Worm (Caenorhabditis elegans) whole organism, L4 larva: Measurements from ENCODE around the gene nex-2.
A peak's percentile ranks its signal among the peaks of the same experiment; 100 is the strongest.

Source experiments
- T26A8.4 ChIP-seq: fragments of 200-800 bp; sonication (Bioruptor generic); IDR thresholded peaks from 2 replicates; pipeline ENCODE4 v1.3.6; 2022; ENCODE audit warnings: missing genetic modification characterization, missing compliant biosample characterization
- aha-1 ChIP-seq: fragments of 150-350 bp; peaks from one replicate; lab custom pipeline; 2014; ENCODE audit warnings: missing biosample characterization, missing genetic modification characterization
- aly-2 ChIP-seq: sonication (generic microtip); optimal IDR thresholded peaks from 2 replicates; lab custom pipeline; 2018; ENCODE audit warnings: missing biosample characterization, missing genetic modification characterization
- ama-1 ChIP-seq: fragments of 150-350 bp; optimal IDR thresholded peaks from 2 replicates; lab custom pipeline; 2014; ENCODE audit warnings: inconsistent platforms, mixed read lengths
- ceh-20 ChIP-seq: fragments of 200-800 bp; sonication (Bioruptor generic); IDR thresholded peaks from 2 replicates; pipeline ENCODE4 v1.3.6; 2022; ENCODE audit warnings: missing genetic modification reagents, missing genetic modification characterization, missing compliant biosample characterization
- ceh-44 ChIP-seq: fragments of 200-800 bp; sonication (Bioruptor generic); IDR thresholded peaks from 2 replicates; pipeline ENCODE4 v1.3.6; 2022; ENCODE audit warnings: missing genetic modification reagents, missing genetic modification characterization, missing compliant biosample characterization
- ces-1 ChIP-seq: fragments of 150-350 bp; sonication (generic microtip); optimal IDR thresholded peaks from 4 replicates; lab custom pipeline; 2014; ENCODE audit warnings: missing biosample characterization, missing genetic modification reagents, missing genetic modification characterization
- cey-2 ChIP-seq: sonication (generic microtip); optimal IDR thresholded peaks from 3 replicates; lab custom pipeline; 2017; ENCODE audit warnings: missing genetic modification characterization, mild to moderate bottlenecking, missing compliant biosample characterization, antibody characterized with exemption, borderline replicate concordance; ENCODE audit not compliant: insufficient read depth
- daf-19 ChIP-seq: fragments of 200-800 bp; sonication (Bioruptor generic); conservative IDR thresholded peaks from 2 replicates; pipeline ENCODE4 v1.3.6; 2022; ENCODE audit warnings: missing genetic modification characterization, missing compliant biosample characterization
- dmd-6 ChIP-seq: fragments of 200-800 bp; sonication (Bioruptor generic); IDR thresholded peaks from 2 replicates; pipeline ENCODE4 v1.3.6; 2022; ENCODE audit warnings: missing genetic modification reagents, missing genetic modification characterization, missing compliant biosample characterization
- gei-8 ChIP-seq: fragments of 200-800 bp; sonication (Bioruptor generic); optimal IDR thresholded peaks from 2 replicates; lab custom pipeline; 2018; ENCODE audit warnings: mild to moderate bottlenecking, missing genetic modification characterization, missing compliant biosample characterization
- hlh-11 ChIP-seq: fragments of 200-800 bp; sonication (Bioruptor generic); optimal IDR thresholded peaks from 2 replicates; lab custom pipeline; 2018; ENCODE audit warnings: mild to moderate bottlenecking, missing genetic modification characterization, missing compliant biosample characterization
- hlh-30 ChIP-seq: sonication (generic microtip); optimal IDR thresholded peaks from 2 replicates; lab custom pipeline; 2017; ENCODE audit warnings: antibody characterized with exemption, mild to moderate bottlenecking, missing genetic modification characterization, missing compliant biosample characterization; ENCODE audit not compliant: insufficient read depth
- hmg-1.1 ChIP-seq: fragments of 200-800 bp; sonication (Bioruptor generic); IDR thresholded peaks from 2 replicates; pipeline ENCODE4 v1.3.6; 2022; ENCODE audit warnings: missing genetic modification reagents, missing genetic modification characterization, missing compliant biosample characterization
- jun-1 ChIP-seq: fragments of 150-350 bp; optimal IDR thresholded peaks from 2 replicates; lab custom pipeline; 2014; ENCODE audit warnings: missing biosample characterization, missing genetic modification reagents, missing genetic modification characterization
- lim-7 ChIP-seq: fragments of 200-800 bp; sonication (Bioruptor generic); IDR thresholded peaks from 2 replicates; pipeline ENCODE4 v1.3.6; 2022; ENCODE audit warnings: missing genetic modification characterization, missing compliant biosample characterization
- lin-1 ChIP-seq: fragments of 200-800 bp; sonication (Bioruptor generic); IDR thresholded peaks from 2 replicates; pipeline ENCODE4 v1.3.6; 2022; ENCODE audit warnings: missing genetic modification reagents, missing genetic modification characterization, missing compliant biosample characterization
- lin-13 ChIP-seq: fragments of 150-350 bp; optimal IDR thresholded peaks from 2 replicates; lab custom pipeline; 2014; ENCODE audit warnings: missing biosample characterization, missing genetic modification reagents, missing genetic modification characterization
- lsy-2 ChIP-seq, 2 experiments: fragments of 150-350 bp in 1 of 2; sonication (generic microtip) in 1 of 2; optimal IDR thresholded peaks; 2 replicates each; lab custom pipeline; 2014 to 2017; ENCODE audit warnings: missing biosample characterization in 2 of 2, missing genetic modification characterization in 2 of 2
- madf-9 ChIP-seq: fragments of 200-800 bp; sonication (Bioruptor generic); conservative IDR thresholded peaks from 2 replicates; pipeline ENCODE4 v1.3.6; 2022; ENCODE audit warnings: missing genetic modification reagents, missing genetic modification characterization, missing compliant biosample characterization
- mdl-1 ChIP-seq, 2 experiments: fragments of 150-350 bp in 1 of 2; sonication (generic microtip) in 1 of 2; optimal IDR thresholded peaks; 2 replicates each; lab custom pipeline; 2014 to 2017; ENCODE audit warnings: missing biosample characterization in 2 of 2, missing genetic modification characterization in 2 of 2
- mxl-2 ChIP-seq: fragments of 200-800 bp; sonication (Bioruptor generic); conservative IDR thresholded peaks from 2 replicates; pipeline ENCODE4 v1.3.6; 2022; ENCODE audit warnings: missing genetic modification reagents, missing genetic modification characterization, missing compliant biosample characterization
- mxl-3 ChIP-seq: fragments of 200-800 bp; sonication (Bioruptor generic); optimal IDR thresholded peaks from 2 replicates; lab custom pipeline; 2018; ENCODE audit warnings: mild to moderate bottlenecking, missing genetic modification characterization, missing compliant biosample characterization
- nhr-28 ChIP-seq: fragments of 150-350 bp; optimal IDR thresholded peaks from 2 replicates; lab custom pipeline; 2014; ENCODE audit warnings: missing biosample characterization, missing genetic modification characterization
- nhr-77 ChIP-seq: fragments of 150-350 bp; optimal IDR thresholded peaks from 2 replicates; lab custom pipeline; 2014; ENCODE audit warnings: missing biosample characterization, missing genetic modification characterization
- pha-4 ChIP-seq, 2 experiments: fragments of 150-350 bp in 1 of 2; fragments of 200-800 bp in 1 of 2; sonication (Bioruptor generic) in 1 of 2; IDR thresholded peaks in 1 of 2; optimal IDR thresholded peaks in 1 of 2; 2 replicates each; pipeline versions ENCODE4 v1.3.6 to Lab custom; 2014 to 2022; ENCODE audit warnings: missing genetic modification characterization in 2 of 2, missing genetic modification reagents in 2 of 2, missing biosample characterization in 1 of 2, missing compliant biosample characterization in 1 of 2
- php-3 ChIP-seq: fragments of 200-800 bp; sonication (Bioruptor generic); IDR thresholded peaks from 2 replicates; pipeline ENCODE4 v1.3.6; 2022; ENCODE audit warnings: missing genetic modification reagents, missing genetic modification characterization, missing compliant biosample characterization
- snpc-1.2 ChIP-seq: fragments of 200-800 bp; sonication (Bioruptor generic); IDR thresholded peaks from 2 replicates; pipeline ENCODE4 v1.3.6; 2022; ENCODE audit warnings: missing genetic modification reagents, missing genetic modification characterization, missing compliant biosample characterization
- snpc-4 ChIP-seq: fragments of 150-350 bp; optimal IDR thresholded peaks from 2 replicates; lab custom pipeline; 2014; ENCODE audit warnings: missing biosample characterization, missing genetic modification characterization
- spr-1 ChIP-seq: sonication (generic microtip); optimal IDR thresholded peaks from 2 replicates; lab custom pipeline; 2016; ENCODE audit warnings: mild to moderate bottlenecking, missing genetic modification characterization, missing compliant biosample characterization
- unc-62 ChIP-seq, 3 experiments: fragments of 150-350 bp in 1 of 3; sonication (generic microtip); optimal IDR thresholded peaks in 2 of 3; peaks in 1 of 3; 1 replicate in 1 of 3; 2 replicates in 2 of 3; lab custom pipeline; 2014 to 2017; ENCODE audit warnings: missing biosample characterization in 3 of 3, missing genetic modification characterization in 3 of 3, missing genetic modification reagents in 3 of 3, missing genotype in 1 of 3
- zfp-3 ChIP-seq: fragments of 200-800 bp; sonication (Bioruptor generic); conservative IDR thresholded peaks from 2 replicates; pipeline ENCODE4 v1.3.6; 2022; ENCODE audit warnings: missing genetic modification reagents, missing genetic modification characterization, missing compliant biosample characterization
- zip-11 ChIP-seq: fragments of 200-800 bp; sonication (Bioruptor generic); IDR thresholded peaks from 2 replicates; pipeline ENCODE4 v1.3.6; 2022; ENCODE audit warnings: missing genetic modification characterization, missing compliant biosample characterization

nex-2 gene

DNA sequence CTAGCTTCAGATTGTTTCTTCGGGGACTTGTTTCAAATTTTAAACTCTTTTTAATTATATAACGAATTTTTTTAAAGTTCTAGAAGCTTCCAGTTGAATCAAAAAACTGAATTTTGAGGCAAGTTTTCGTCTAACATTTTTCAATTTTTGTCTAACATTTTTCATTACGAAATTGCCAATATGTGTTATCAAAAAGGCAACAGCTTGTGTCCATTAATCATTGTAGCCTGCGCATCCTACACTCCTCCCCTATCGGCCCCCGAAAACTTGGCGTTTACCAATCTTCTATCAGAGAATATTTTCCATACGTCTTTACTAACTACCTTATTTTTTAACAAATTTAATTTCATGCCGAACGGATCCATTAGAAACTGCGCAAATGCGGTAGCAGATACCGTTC lies 30.1 kb downstream of the nex-2 start, which contains the start of gene vglu-3:
vglu-3 (plus strand) TSS at position 301 of the 400 bp plus-strand sequence.
- TF ChIP-seq ama-1 = no peak
- TF ChIP-seq unc-62 (GFP tag; optimal IDR thresholded peaks at IDR 0.05 in 1 of 2; lab: Kevin White, UChicago) = peak in 1 of 2 experiments; percentile 72
- TF ChIP-seq unc-62 (tag; optimal IDR thresholded peaks at IDR 0.05; lab: Kevin White, UChicago) = no peak
- TF ChIP-seq pha-4 (GFP tag; IDR thresholded peaks at IDR 0.05; lab: Robert Waterston, UW) = no peak
- no peak for TF ChIP-seq pha-4 (tag; optimal IDR thresholded peaks at IDR 0.05; lab: Kevin White, UChicago)

DNA sequence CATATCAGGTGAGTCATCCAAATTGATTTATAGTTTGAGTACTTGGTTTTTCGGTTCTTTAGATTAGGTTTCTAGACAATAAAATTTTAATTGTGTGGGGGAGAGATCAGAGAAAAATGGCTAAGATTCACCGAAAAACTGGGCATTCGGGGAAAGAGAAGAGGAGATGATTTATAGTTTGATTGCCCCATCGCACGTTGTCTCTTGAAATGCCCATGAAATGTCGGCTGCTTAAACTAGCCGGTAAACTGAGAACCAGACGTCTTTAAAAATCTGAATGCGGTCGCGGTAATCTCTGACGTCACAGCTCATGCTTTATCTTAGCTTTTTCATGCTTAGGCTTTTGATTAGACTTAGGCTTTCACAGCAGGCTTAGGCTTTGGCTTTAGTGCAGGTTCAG lies 33.3 kb downstream of the nex-2 start:
- TF ChIP-seq cey-2 (tag; lab: Kevin White, UChicago) (no peak), unc-62 (GFP tag; optimal IDR thresholded peaks at IDR 0.05 in 1 of 2; lab: Kevin White, UChicago) (peak in 1 of 2 experiments; percentile 72), unc-62 (tag; optimal IDR thresholded peaks at IDR 0.05; lab: Kevin White, UChicago) (no peak), php-3 (GFP tag; lab: Robert Waterston, UW) (peak; percentile 23; the same call in 1 of the 2 replicates), ceh-20 (GFP tag; lab: Robert Waterston, UW) (0 out of 2 replicates have a peak, but pooled peaks have one; percentile 12)

DNA sequence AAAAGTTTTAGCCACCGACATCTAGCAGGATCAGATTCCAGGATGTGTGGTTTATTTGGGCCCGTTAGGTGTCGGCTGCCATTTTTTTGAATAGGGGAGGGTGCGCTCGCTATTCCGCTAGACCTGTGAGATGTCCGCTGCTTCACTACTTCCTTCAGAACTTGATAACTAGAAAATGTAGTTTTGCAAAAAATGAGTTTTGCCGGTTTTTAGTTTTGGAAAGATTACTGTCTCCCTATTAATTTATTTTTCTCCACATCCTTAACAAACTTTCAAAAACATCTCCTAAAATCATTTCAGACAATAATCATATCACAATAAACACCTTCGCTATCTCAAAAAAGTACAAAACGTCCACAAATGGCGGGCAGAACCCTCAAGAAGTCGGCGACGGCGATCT lies 35.4 kb downstream of the nex-2 start, which contains the start of gene vglu-2:
vglu-2 (plus strand) TSS at position 301 of the 400 bp plus-strand sequence.
- no peak for TF ChIP-seq hmg-1.1 (GFP tag; lab: Robert Waterston, UW)
- no peak for TF ChIP-seq madf-9
- TF ChIP-seq zip-11 (GFP tag; lab: Robert Waterston, UW) = no peak
- no peak for TF ChIP-seq jun-1 (tag; lab: Kevin White, UChicago)
- TF ChIP-seq cey-2 (tag; lab: Kevin White, UChicago) = no peak
- TF ChIP-seq snpc-4 (tag; lab: Kevin White, UChicago) = no peak
- TF ChIP-seq ceh-44 (GFP tag; lab: Robert Waterston, UW) = no peak
- no peak for TF ChIP-seq zfp-3 (GFP tag; lab: Robert Waterston, UW)
- TF ChIP-seq lin-13 (GFP tag; lab: Kevin White, UChicago) = no peak
- no peak for TF ChIP-seq daf-19 (GFP tag; lab: Robert Waterston, UW)
- TF ChIP-seq gei-8 (GFP tag; lab: Kevin White, UChicago) = no peak
- no peak for TF ChIP-seq nhr-77 (tag; lab: Kevin White, UChicago)
- no peak for TF ChIP-seq aly-2 (tag; lab: Kevin White, UChicago)
- no peak for TF ChIP-seq spr-1
- no peak for TF ChIP-seq lin-1 (GFP tag; lab: Robert Waterston, UW)

ce11 chrIII:10293946-10294345 lies 36.3 kb downstream of the nex-2 start:
- TF ChIP-seq unc-62 (GFP tag; optimal IDR thresholded peaks at IDR 0.05 in 1 of 2; lab: Kevin White, UChicago) (peak in 1 of 2 experiments; percentile 94), unc-62 (tag; optimal IDR thresholded peaks at IDR 0.05; lab: Kevin White, UChicago) (no peak), T26A8.4 (no peak)

DNA sequence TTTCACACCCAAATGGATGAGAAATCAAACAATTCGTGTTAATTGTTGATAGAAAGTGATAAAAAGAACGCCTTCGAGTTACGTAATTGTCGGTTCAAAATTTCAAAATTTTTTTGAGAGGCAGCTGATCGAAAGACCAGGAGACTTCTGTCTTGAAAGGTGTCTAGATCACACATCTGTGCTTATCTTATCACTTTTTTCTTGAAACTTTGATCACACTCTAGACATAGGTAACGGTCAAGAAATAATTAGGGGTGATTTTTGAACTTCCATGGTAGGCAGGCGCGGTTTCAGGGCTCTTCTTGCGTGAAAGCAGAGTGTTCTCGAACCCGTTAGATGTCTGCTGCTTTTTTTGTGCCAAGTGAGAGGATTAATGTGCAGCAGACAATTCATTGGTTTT lies 36.9 kb downstream of the nex-2 start:
- TF ChIP-seq lim-7 (GFP tag; lab: Robert Waterston, UW) (0 out of 2 replicates have a peak, but pooled peaks have one; percentile 42), dmd-6 (GFP tag; lab: Robert Waterston, UW) (peak; percentile 35), hlh-30 (peak; percentile 25), ces-1 (GFP tag; lab: Kevin White, UChicago) (no peak)
- TF ChIP-seq, all 104 proteins: peak for 3

- TF ChIP-seq lsy-2 (tag; optimal IDR thresholded peaks at IDR 0.05; lab: Kevin White, UChicago) (peak in 1 of 2 experiments; percentile 20), hlh-11 (tag; lab: Kevin White, UChicago) (peak; percentile 6), nhr-28 (tag; lab: Kevin White, UChicago) (peak; percentile 46), mxl-2 (no peak), mxl-3 (GFP tag; lab: Kevin White, UChicago) (peak; percentile 26), mdl-1 (tag; optimal IDR thresholded peaks at IDR 0.05; lab: Kevin White, UChicago) (peak in 1 of 2 experiments; percentile 62), hlh-30 (peak; percentile 52), snpc-1.2 (no peak), aha-1 (peak; percentile 74)
Measured at ce11 chrIII:10290541-10290940, 39.7 kb downstream of the nex-2 start.
